Worm (Caenorhabditis elegans) whole organism, late embryonic: ENCODE data around the gene slt-1.

ENCODE experiments used
- C38D4.7 ChIP-seq: fragments of 200-800 bp; sonication (Bioruptor generic); optimal IDR thresholded peaks from 2 replicates; lab custom pipeline; 2018; ENCODE audit warnings: mild to moderate bottlenecking, missing genetic modification characterization, moderate library complexity, missing compliant biosample characterization
- F13H6.1 ChIP-seq: sonication (generic microtip); optimal IDR thresholded peaks from 2 replicates; lab custom pipeline; 2016; ENCODE audit warnings: missing genetic modification characterization, missing compliant biosample characterization
- K02D7.2 ChIP-seq: sonication (generic microtip); optimal IDR thresholded peaks from 2 replicates; lab custom pipeline; 2017; ENCODE audit warnings: mild to moderate bottlenecking, missing genetic modification characterization, missing compliant biosample characterization
- K09A11.1 ChIP-seq: sonication (generic microtip); optimal IDR thresholded peaks from 2 replicates; lab custom pipeline; 2017; ENCODE audit warnings: antibody characterized with exemption, mild to moderate bottlenecking, missing genetic modification characterization, missing compliant biosample characterization; ENCODE audit not compliant: insufficient read depth
- Y22D7AL.16 ChIP-seq: sonication (generic microtip); optimal IDR thresholded peaks from 2 replicates; lab custom pipeline; 2016; ENCODE audit warnings: missing genetic modification characterization, missing compliant biosample characterization
- ahr-1 ChIP-seq: sonication (generic microtip); optimal IDR thresholded peaks from 2 replicates; lab custom pipeline; 2016; ENCODE audit warnings: missing genetic modification characterization, missing compliant biosample characterization
- ama-1 ChIP-seq: fragments of 150-350 bp; optimal IDR thresholded peaks from 2 replicates; lab custom pipeline; 2014
- ceh-2 ChIP-seq: sonication (generic microtip); optimal IDR thresholded peaks from 2 replicates; lab custom pipeline; 2016; ENCODE audit warnings: missing genotype, missing genetic modification characterization, missing compliant biosample characterization
- ceh-22 ChIP-seq: sonication (generic microtip); optimal IDR thresholded peaks from 2 replicates; lab custom pipeline; 2017; ENCODE audit warnings: missing biosample characterization, missing genetic modification characterization
- ceh-24 ChIP-seq: sonication (generic microtip); optimal IDR thresholded peaks from 2 replicates; lab custom pipeline; 2016; ENCODE audit warnings: mild to moderate bottlenecking, missing genetic modification characterization, missing compliant biosample characterization
- ceh-30 ChIP-seq: fragments of 150-350 bp; optimal IDR thresholded peaks from 2 replicates; lab custom pipeline; 2014; ENCODE audit warnings: missing biosample characterization, missing genetic modification characterization
- ceh-31 ChIP-seq: sonication (generic microtip); optimal IDR thresholded peaks from 2 replicates; lab custom pipeline; 2016; ENCODE audit warnings: missing genetic modification characterization, missing compliant biosample characterization
- ceh-34 ChIP-seq: sonication (generic microtip); optimal IDR thresholded peaks from 2 replicates; lab custom pipeline; 2016; ENCODE audit warnings: mild to moderate bottlenecking, missing genetic modification characterization, missing compliant biosample characterization
- ceh-45 ChIP-seq: fragments of 200-800 bp; sonication (Bioruptor generic); IDR thresholded peaks from 2 replicates; pipeline ENCODE4 v1.3.6; 2022; ENCODE audit warnings: missing genetic modification reagents, missing genetic modification characterization, missing compliant biosample characterization
- ceh-48 ChIP-seq: sonication (generic microtip); optimal IDR thresholded peaks from 2 replicates; lab custom pipeline; 2016; ENCODE audit warnings: missing genetic modification characterization, inconsistent platforms, missing compliant biosample characterization
- che-1 ChIP-seq: sonication (generic microtip); optimal IDR thresholded peaks from 2 replicates; lab custom pipeline; 2016; ENCODE audit warnings: mild to moderate bottlenecking, missing genetic modification characterization, missing compliant biosample characterization
- elt-2 ChIP-seq: sonication (generic microtip); optimal IDR thresholded peaks from 2 replicates; lab custom pipeline; 2016; ENCODE audit warnings: missing genetic modification reagents, missing genetic modification characterization, missing compliant biosample characterization
- elt-4 ChIP-seq: sonication (generic microtip); optimal IDR thresholded peaks from 2 replicates; lab custom pipeline; 2016; ENCODE audit warnings: missing genetic modification characterization, missing compliant biosample characterization
- ets-4 ChIP-seq: sonication (generic microtip); optimal IDR thresholded peaks from 2 replicates; lab custom pipeline; 2016; ENCODE audit warnings: missing genetic modification characterization, missing compliant biosample characterization
- fax-1 ChIP-seq: sonication (generic microtip); optimal IDR thresholded peaks from 2 replicates; lab custom pipeline; 2016; ENCODE audit warnings: missing genotype, missing genetic modification characterization, missing compliant biosample characterization
- fkh-10 ChIP-seq: fragments of 150-350 bp; optimal IDR thresholded peaks from 2 replicates; lab custom pipeline; 2014; ENCODE audit warnings: missing biosample characterization, missing genetic modification reagents, missing genetic modification characterization
- fkh-6 ChIP-seq: sonication (generic microtip); optimal IDR thresholded peaks from 2 replicates; lab custom pipeline; 2016; ENCODE audit warnings: missing genetic modification characterization, missing compliant biosample characterization
- gmeb-2 ChIP-seq: sonication (generic microtip); optimal IDR thresholded peaks from 2 replicates; lab custom pipeline; 2016; ENCODE audit warnings: missing genetic modification characterization, inconsistent platforms, missing compliant biosample characterization
- hlh-13 ChIP-seq: fragments of 200-800 bp; sonication (Bioruptor generic); optimal IDR thresholded peaks from 2 replicates; lab custom pipeline; 2018; ENCODE audit warnings: mild to moderate bottlenecking, missing genetic modification characterization, missing compliant biosample characterization
- hlh-15 ChIP-seq: sonication (generic microtip); optimal IDR thresholded peaks from 2 replicates; lab custom pipeline; 2016; ENCODE audit warnings: missing genetic modification characterization, missing compliant biosample characterization
- hlh-30 ChIP-seq: sonication (generic microtip); optimal IDR thresholded peaks from 2 replicates; lab custom pipeline; 2017; ENCODE audit warnings: antibody characterized with exemption, missing genetic modification characterization, missing compliant biosample characterization; ENCODE audit not compliant: insufficient read depth
- lim-6 ChIP-seq: sonication (generic microtip); optimal IDR thresholded peaks from 2 replicates; lab custom pipeline; 2016; ENCODE audit warnings: missing genetic modification characterization, missing compliant biosample characterization
- madf-2 ChIP-seq: sonication (generic microtip); optimal IDR thresholded peaks from 2 replicates; lab custom pipeline; 2017; ENCODE audit warnings: missing genetic modification characterization, missing compliant biosample characterization
- nfya-1 ChIP-seq: sonication (generic microtip); optimal IDR thresholded peaks from 2 replicates; lab custom pipeline; 2017; ENCODE audit warnings: missing genetic modification characterization, mild to moderate bottlenecking, missing compliant biosample characterization, antibody characterized with exemption, moderate library complexity
- nhr-11 ChIP-seq: fragments of 150-350 bp; optimal IDR thresholded peaks from 2 replicates; lab custom pipeline; 2014; ENCODE audit warnings: missing biosample characterization, missing genetic modification characterization
- nhr-232 ChIP-seq: sonication (generic microtip); optimal IDR thresholded peaks from 2 replicates; lab custom pipeline; 2016; ENCODE audit warnings: missing genetic modification characterization, missing compliant biosample characterization
- pag-3 ChIP-seq: sonication (generic microtip); optimal IDR thresholded peaks from 2 replicates; lab custom pipeline; 2016; ENCODE audit warnings: missing compliant biosample characterization, missing genetic modification characterization, borderline replicate concordance
- pax-1 ChIP-seq: fragments of 150-350 bp; optimal IDR thresholded peaks from 2 replicates; lab custom pipeline; 2014; ENCODE audit warnings: missing biosample characterization, missing genetic modification characterization
- pha-4 ChIP-seq: fragments of 150-350 bp; optimal IDR thresholded peaks from 2 replicates; lab custom pipeline; 2018; ENCODE audit warnings: missing biosample characterization, missing genetic modification reagents, missing genetic modification characterization
- pqm-1 ChIP-seq: sonication (generic microtip); optimal IDR thresholded peaks from 2 replicates; lab custom pipeline; 2016; ENCODE audit warnings: missing genetic modification characterization, missing compliant biosample characterization
- pros-1 ChIP-seq: fragments of 150-350 bp; optimal IDR thresholded peaks from 2 replicates; lab custom pipeline; 2014; ENCODE audit warnings: missing biosample characterization, missing genetic modification reagents, missing genetic modification characterization
- rnt-1 ChIP-seq: sonication (generic microtip); optimal IDR thresholded peaks from 2 replicates; lab custom pipeline; 2016; ENCODE audit warnings: missing genetic modification characterization, missing compliant biosample characterization
- tbx-2 ChIP-seq: sonication (generic microtip); optimal IDR thresholded peaks from 2 replicates; lab custom pipeline; 2016; ENCODE audit warnings: missing genetic modification characterization, missing compliant biosample characterization
- tbx-7 ChIP-seq: sonication (generic microtip); optimal IDR thresholded peaks from 2 replicates; lab custom pipeline; 2016; ENCODE audit warnings: missing genotype, missing genetic modification characterization, missing compliant biosample characterization
- ttx-3 ChIP-seq: sonication (generic microtip); optimal IDR thresholded peaks from 2 replicates; lab custom pipeline; 2016; ENCODE audit warnings: missing genetic modification reagents, missing genetic modification characterization, missing compliant biosample characterization
- unc-3 ChIP-seq, 2 experiments: fragments of 200-800 bp in 1 of 2; sonication (Bioruptor generic) in 1 of 2; sonication (generic microtip) in 1 of 2; conservative IDR thresholded peaks in 1 of 2; optimal IDR thresholded peaks in 1 of 2; 2 replicates each; pipeline versions ENCODE4 v1.3.6 to Lab custom; 2016 to 2022; ENCODE audit warnings: missing compliant biosample characterization in 2 of 2, missing genetic modification characterization in 2 of 2, missing genetic modification reagents in 1 of 2
- unc-42 ChIP-seq: sonication (generic microtip); optimal IDR thresholded peaks from 2 replicates; lab custom pipeline; 2016; ENCODE audit warnings: missing genotype, missing genetic modification characterization, missing compliant biosample characterization
- unc-55 ChIP-seq: sonication (generic microtip); optimal IDR thresholded peaks from 2 replicates; lab custom pipeline; 2017; ENCODE audit warnings: missing biosample characterization, missing genetic modification reagents, missing genetic modification characterization
- unc-86 ChIP-seq: sonication (generic microtip); optimal IDR thresholded peaks from 2 replicates; lab custom pipeline; 2016; ENCODE audit warnings: missing genetic modification characterization, missing compliant biosample characterization

Gene slt-1

ce11 chrX:14708176-14708642, 34.1 kb downstream of the slt-1 start (continued):
- peak; percentile 15 for TF ChIP-seq pag-3 (tag; lab: Kevin White, UChicago)
- no peak for TF ChIP-seq ceh-22 (tag; lab: Kevin White, UChicago)
- TF ChIP-seq ets-4 (tag; lab: Kevin White, UChicago) = peak; percentile 51
- no peak for TF ChIP-seq tbx-7 (tag; lab: Kevin White, UChicago)
- peak; percentile 33 for TF ChIP-seq fkh-6
- peak; percentile 86 for TF ChIP-seq hlh-30 (tag; lab: Kevin White, UChicago)
- TF ChIP-seq ahr-1 = no peak
- no peak for TF ChIP-seq ceh-30 (tag; lab: Kevin White, UChicago)
- TF ChIP-seq pqm-1 (tag; lab: Kevin White, UChicago) = peak; percentile 57
- TF ChIP-seq pha-4 = no peak
- TF ChIP-seq K02D7.2 = no peak
- TF ChIP-seq lim-6 = no peak
- no peak for TF ChIP-seq ama-1 (lab: Kevin White, UChicago)
- no peak for TF ChIP-seq unc-86 (tag; lab: Kevin White, UChicago)
- peak; percentile 53 for TF ChIP-seq madf-2 (tag; lab: Kevin White, UChicago)
- no peak for TF ChIP-seq fkh-10 (GFP tag; lab: Kevin White, UChicago)
- peak; percentile 15 for TF ChIP-seq ceh-2
- peak; percentile 89 for TF ChIP-seq nfya-1
- no peak for TF ChIP-seq gmeb-2 (tag; lab: Kevin White, UChicago)
- TF ChIP-seq K09A11.1 = peak; percentile 26
- TF ChIP-seq tbx-2 = peak; percentile 81
- peak; percentile 73 for TF ChIP-seq unc-55
- no peak for TF ChIP-seq elt-4 (tag; lab: Kevin White, UChicago)
- peak; percentile 89 for TF ChIP-seq unc-42
- TF ChIP-seq che-1 (tag; lab: Kevin White, UChicago) = peak; percentile 18
- no peak for TF ChIP-seq Y22D7AL.16 (tag; lab: Kevin White, UChicago)
- peak; percentile 82 for TF ChIP-seq ceh-34 (tag; lab: Kevin White, UChicago)
- TF ChIP-seq nhr-232 (tag; lab: Kevin White, UChicago) = no peak
- no peak for TF ChIP-seq hlh-15 (tag; lab: Kevin White, UChicago)
- no peak for TF ChIP-seq ttx-3 (tag; lab: Kevin White, UChicago)
- TF ChIP-seq fax-1 (tag; lab: Kevin White, UChicago) = peak; percentile 11
- TF ChIP-seq pax-1 (tag; lab: Kevin White, UChicago) = no peak
- peak; percentile 49 for TF ChIP-seq rnt-1
- no peak for TF ChIP-seq C38D4.7
- no peak for TF ChIP-seq hlh-13 (GFP tag; lab: Kevin White, UChicago)
- no peak for TF ChIP-seq nhr-11 (tag; lab: Kevin White, UChicago)
- no peak for TF ChIP-seq ceh-24 (tag; lab: Kevin White, UChicago)
- peak; percentile 99 for TF ChIP-seq pros-1
- TF ChIP-seq elt-2 (tag; lab: Kevin White, UChicago) = peak; percentile 44
- TF ChIP-seq F13H6.1 (tag; lab: Kevin White, UChicago) = peak; percentile 43
- TF ChIP-seq, all 69 proteins: peak for 33

DNA sequence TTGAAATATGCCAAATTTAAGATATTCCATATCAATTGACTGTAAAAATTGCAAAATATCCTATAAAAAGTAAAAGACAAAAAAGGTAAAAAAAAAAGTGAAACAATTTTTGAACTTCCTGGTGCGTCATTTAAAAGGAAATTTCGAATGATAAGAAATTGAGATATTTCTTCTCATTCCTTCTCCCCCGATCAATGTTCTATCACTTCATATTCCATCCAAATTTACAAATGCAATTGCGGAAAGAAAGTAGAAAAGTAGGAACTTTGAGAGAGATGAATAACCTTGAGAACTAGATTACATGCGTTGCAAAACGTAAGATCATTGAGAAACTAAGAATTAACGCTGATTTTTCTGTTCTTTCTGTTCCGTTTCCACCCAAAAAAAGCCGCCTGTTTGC, 35.5 kb downstream of the slt-1 start:
- TF ChIP-seq ceh-34 (tag; lab: Kevin White, UChicago) = no peak
- no peak for TF ChIP-seq lim-6
- no peak for TF ChIP-seq nhr-232 (tag; lab: Kevin White, UChicago)
- TF ChIP-seq, all 69 proteins: peak for 0

ce11 chrX:14711168-14711629, 37.1 kb downstream of the slt-1 start, which contains the start of gene atrn-1:
TSS of gene atrn-1 (plus strand) at chrX:14711579.
- no peak for TF ChIP-seq ceh-45 (GFP tag; lab: Robert Waterston, UW)
- no peak for TF ChIP-seq ceh-2
- peak; percentile 44 for TF ChIP-seq ceh-31 (tag; lab: Kevin White, UChicago)
- TF ChIP-seq ceh-48 (tag; lab: Kevin White, UChicago) = peak; percentile 48
- TF ChIP-seq tbx-7 (tag; lab: Kevin White, UChicago) = no peak
- TF ChIP-seq unc-3 (GFP tag; conservative IDR thresholded peaks at IDR 0.05; lab: Robert Waterston, UW) = no peak
- TF ChIP-seq unc-3 (tag; optimal IDR thresholded peaks at IDR 0.05; lab: Kevin White, UChicago) = no peak
- no peak for TF ChIP-seq F13H6.1 (tag; lab: Kevin White, UChicago)
- no peak for TF ChIP-seq unc-42
